Fruit fly (Drosophila melanogaster): ENCODE results near the gene Ugt316A1.

DNA sequence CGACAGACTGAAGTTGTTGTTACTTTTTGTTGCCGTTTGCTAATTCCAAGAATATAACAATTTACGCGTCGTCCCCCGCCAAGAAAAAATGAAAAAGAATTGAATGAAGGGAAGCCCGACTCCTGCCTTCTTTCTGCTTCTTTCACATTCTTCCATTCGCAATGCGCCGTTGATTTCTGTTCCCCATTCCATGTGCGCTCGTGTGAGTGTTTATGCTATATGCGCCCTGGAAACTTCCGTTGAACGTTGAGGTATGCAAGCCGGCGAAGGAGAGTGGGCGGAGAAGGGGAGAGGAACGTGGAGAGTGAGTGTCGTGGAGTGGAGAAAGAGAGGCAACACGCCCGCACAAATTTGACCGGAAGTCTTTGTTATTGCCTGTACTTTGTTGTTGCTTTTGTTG, 16.5 kb upstream of the Ugt316A1 start:
- no peak for TF ChIP-seq h (optimal IDR thresholded peaks at IDR 0.05)
- TF ChIP-seq Sin3A (optimal IDR thresholded peaks at IDR 0.05) = no peak
- no peak for TF ChIP-seq psq (optimal IDR thresholded peaks at IDR 0.05)
- no peak for TF ChIP-seq ttk (optimal IDR thresholded peaks at IDR 0.05)
- TF ChIP-seq Myc (optimal IDR thresholded peaks at IDR 0.05) = no peak

Data from Kc167 (cell line).